Worm (Caenorhabditis elegans) whole organism, L4/young adult: ENCODE results near the gene bckd-1A.

Source experiments
- W03F9.2 ChIP-seq: fragments of 150-350 bp; optimal IDR thresholded peaks from 2 replicates; lab custom pipeline; 2014; ENCODE audit warnings: missing biosample characterization, missing genetic modification characterization
- him-1 ChIP-seq: sonication (generic microtip); optimal IDR thresholded peaks from 2 replicates; lab custom pipeline; 2016; ENCODE audit warnings: missing genotype, missing genetic modification reagents, missing genetic modification characterization, missing compliant biosample characterization

ce11 chrIII:12945072-12945471 is 27.2 kb downstream of the bckd-1A start:
- TF ChIP-seq him-1 (tag; lab: Kevin White, UChicago) (no peak), W03F9.2 (tag; lab: Kevin White, UChicago) (no peak)
